Worm (Caenorhabditis elegans): ENCODE results near the gene snx-6.

Gene snx-6

DNA sequence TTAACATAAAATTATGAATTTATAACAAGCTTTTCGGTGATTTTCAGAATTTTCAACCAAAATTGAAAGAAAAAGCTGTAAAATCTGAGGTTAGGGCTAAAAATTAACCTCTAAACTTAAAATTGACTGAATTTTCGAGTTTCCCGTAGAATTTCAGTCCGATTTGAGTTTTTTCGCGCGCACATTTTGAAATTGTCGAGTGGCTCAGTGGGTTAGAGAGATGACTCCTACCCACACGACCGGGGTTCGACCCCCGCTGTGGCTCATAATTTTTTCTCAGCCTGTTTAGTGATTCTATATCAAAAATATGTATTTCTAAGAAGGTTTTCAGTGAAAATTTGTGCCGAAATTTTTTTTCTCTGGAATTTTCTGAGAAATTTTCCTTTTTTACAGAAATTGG, 48.1 kb downstream of the snx-6 start (continued):
- TF ChIP-seq ces-1 (GFP tag; optimal IDR thresholded peaks at IDR 0.05) (no peak), dmd-8 (GFP tag; IDR thresholded peaks at IDR 0.05) (no peak), nhr-11 (tag; optimal IDR thresholded peaks at IDR 0.05) (no peak), ceh-82 (tag; optimal IDR thresholded peaks at IDR 0.05) (no peak), zfp-2 (tag; optimal IDR thresholded peaks at IDR 0.05) (no peak)

- TF ChIP-seq aha-1 (tag): peak; percentile 81
- no peak for TF ChIP-seq madf-9 (GFP tag; conservative IDR thresholded peaks at IDR 0.05)
- TF ChIP-seq set-16 (GFP tag; IDR thresholded peaks at IDR 0.05): peak; percentile 89
- TF ChIP-seq dpl-1 (GFP tag; optimal IDR thresholded peaks at IDR 0.05): no peak
Measured at ce11 chrV:17928128-17928527, 51.8 kb downstream of the snx-6 start.

ce11 chrV:17924095-17925000, 55.5 kb downstream of the snx-6 start, which contains the start of gene usp-50:
TSS of gene usp-50 (plus strand) at chrV:17924916.
- TF ChIP-seq lin-38 (GFP tag; IDR thresholded peaks at IDR 0.05): peak; percentile 25; the same call in 1 of the 2 replicates

- no peak for TF ChIP-seq ceh-82 (tag; optimal IDR thresholded peaks at IDR 0.05)
- no peak for TF ChIP-seq daf-8 (GFP tag; IDR thresholded peaks at IDR 0.05)
- TF ChIP-seq zip-2 (tag; optimal IDR thresholded peaks at IDR 0.05): no peak
- 0 out of 2 replicates have a peak, but pooled peaks have one; percentile 6 for TF ChIP-seq nhr-42 (GFP tag; IDR thresholded peaks at IDR 0.05)
- no peak for TF ChIP-seq arid-1 (GFP tag; conservative IDR thresholded peaks at IDR 0.05)
- no peak for TF ChIP-seq D1046.2 (GFP tag; IDR thresholded peaks at IDR 0.05)
- peak; percentile 67 for TF ChIP-seq duxl-1 (tag; optimal IDR thresholded peaks at IDR 0.05; ENCODE audit: poor library complexity)
- no peak for TF ChIP-seq saeg-2 (GFP tag; IDR thresholded peaks at IDR 0.05)
- no peak for TF ChIP-seq ZK337.2 (GFP tag; IDR thresholded peaks at IDR 0.05)
- no peak for TF ChIP-seq sdz-12 (GFP tag; optimal IDR thresholded peaks at IDR 0.05)
- TF ChIP-seq rbr-2 (tag; optimal IDR thresholded peaks at IDR 0.05): peak; percentile 20
- TF ChIP-seq ceh-44 (GFP tag; IDR thresholded peaks at IDR 0.05): no peak
- no peak for TF ChIP-seq mxl-3 (GFP tag; optimal IDR thresholded peaks at IDR 0.05)
- TF ChIP-seq snpc-1.2 (GFP tag; IDR thresholded peaks at IDR 0.05): no peak
- TF ChIP-seq unc-130 (GFP tag; optimal IDR thresholded peaks at IDR 0.05): no peak
- TF ChIP-seq daf-16 (GFP tag; optimal IDR thresholded peaks at IDR 0.05): no peak
- TF ChIP-seq daf-16 (tag; optimal IDR thresholded peaks at IDR 0.05): peak; percentile 4
- TF ChIP-seq nhr-48 (tag; optimal IDR thresholded peaks at IDR 0.05): no peak
- no peak for TF ChIP-seq T26A8.4 (GFP tag; IDR thresholded peaks at IDR 0.05)
- peak; percentile 6 for TF ChIP-seq zag-1 (tag; optimal IDR thresholded peaks at IDR 0.05)
- TF ChIP-seq dve-1 (tag; optimal IDR thresholded peaks at IDR 0.05; ENCODE audit: insufficient read depth): peak; percentile 78
- TF ChIP-seq F26F4.8 (GFP tag; conservative IDR thresholded peaks at IDR 0.05): no peak
- TF ChIP-seq ceh-32 (tag; optimal IDR thresholded peaks at IDR 0.05; ENCODE audit: poor library complexity): no peak
- TF ChIP-seq jun-1 (tag; optimal IDR thresholded peaks at IDR 0.05): no peak
- peak; percentile 59 for TF ChIP-seq lin-13 (GFP tag; optimal IDR thresholded peaks at IDR 0.05)
- TF ChIP-seq lin-38 (GFP tag; IDR thresholded peaks at IDR 0.05): peak; percentile 98
- no peak for TF ChIP-seq lin-39 (tag; optimal IDR thresholded peaks at IDR 0.05)
- TF ChIP-seq gei-8 (GFP tag; optimal IDR thresholded peaks at IDR 0.05): no peak
- peak; percentile 42 for TF ChIP-seq nhr-6 (tag; optimal IDR thresholded peaks at IDR 0.05)
- TF ChIP-seq hlh-11 (tag; optimal IDR thresholded peaks at IDR 0.05): peak; percentile 24
- TF ChIP-seq aly-2 (tag; optimal IDR thresholded peaks at IDR 0.05): no peak
- no peak for TF ChIP-seq spr-3 (GFP tag; optimal IDR thresholded peaks at IDR 0.05)
- no peak for TF ChIP-seq attf-4 (tag; optimal IDR thresholded peaks at IDR 0.05)
- no peak for TF ChIP-seq nhr-25 (tag; optimal IDR thresholded peaks at IDR 0.05; ENCODE audit: borderline replicate concordance, insufficient read depth)
- no peak for TF ChIP-seq zfp-3 (GFP tag; conservative IDR thresholded peaks at IDR 0.05)
- TF ChIP-seq nhr-76 (tag; optimal IDR thresholded peaks at IDR 0.05): no peak
- no peak for TF ChIP-seq R02D3.7 (tag; optimal IDR thresholded peaks at IDR 0.05)
Measured at ce11 chrV:17921423-17921822, 58.5 kb downstream of the snx-6 start, which contains the start of gene E01B7.2. TSS of gene E01B7.2 (plus strand) at chrV:17921772.
